Fruit fly (Drosophila melanogaster): ENCODE data around the gene CycC.

DNA sequence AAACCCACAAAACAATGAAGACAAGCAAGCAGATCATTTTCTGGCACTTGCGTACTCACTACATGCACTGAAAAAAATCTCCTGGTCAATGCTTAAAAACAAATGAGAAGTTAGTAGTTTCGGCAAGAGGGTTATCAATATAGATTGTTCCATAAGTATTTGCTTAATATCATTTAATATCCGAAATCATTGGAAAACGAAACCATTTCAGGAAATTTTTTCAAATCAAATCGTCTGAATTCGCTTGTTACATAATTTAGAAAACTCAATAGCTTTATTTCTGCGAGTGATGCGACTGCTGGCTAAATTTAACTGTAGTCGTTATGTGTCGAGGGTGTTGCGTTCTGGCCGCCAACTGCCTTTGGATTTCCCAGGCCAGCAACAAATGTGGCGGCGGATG is 11.9 kb downstream of the CycC start:
- TF ChIP-seq CG34406 (GFP tag; optimal IDR thresholded peaks at IDR 0.05): no peak
- no peak for TF ChIP-seq Sox14 (GFP tag; optimal IDR thresholded peaks at IDR 0.05)
- no peak for TF ChIP-seq dac (GFP tag; optimal IDR thresholded peaks at IDR 0.05)
- TF ChIP-seq Lpt (GFP tag; optimal IDR thresholded peaks at IDR 0.05): no peak
- TF ChIP-seq OdsH (GFP tag; optimal IDR thresholded peaks at IDR 0.05): no peak
- no peak for TF ChIP-seq pdm3 (GFP tag; optimal IDR thresholded peaks at IDR 0.05)
- no peak for TF ChIP-seq CG31627 (GFP tag; optimal IDR thresholded peaks at IDR 0.05)
- no peak for TF ChIP-seq vri (GFP tag; optimal IDR thresholded peaks at IDR 0.05)
- TF ChIP-seq fkh (GFP tag; optimal IDR thresholded peaks at IDR 0.05): no peak
- TF ChIP-seq Sox102F (GFP tag; optimal IDR thresholded peaks at IDR 0.05): no peak
- TF ChIP-seq Ets21C (GFP tag; optimal IDR thresholded peaks at IDR 0.05): no peak
- no peak for TF ChIP-seq topi (GFP tag; optimal IDR thresholded peaks at IDR 0.05)
- TF ChIP-seq Blimp-1 (GFP tag; optimal IDR thresholded peaks at IDR 0.05): no peak
- TF ChIP-seq achi (GFP tag; optimal IDR thresholded peaks at IDR 0.05): no peak

Measured in whole organism, prepupa.